Worm (Caenorhabditis elegans): ENCODE measurements around the gene R02D5.1.

ce11 chrV:14504120-14504519 is 3.9 kb upstream of the R02D5.1 start:
- TF ChIP-seq lin-13 (GFP tag; optimal IDR thresholded peaks at IDR 0.05) = no peak
- no peak for TF ChIP-seq ces-1 (GFP tag; optimal IDR thresholded peaks at IDR 0.05)
- no peak for TF ChIP-seq ztf-4 (tag; optimal IDR thresholded peaks at IDR 0.05)
- TF ChIP-seq zag-1 (tag; optimal IDR thresholded peaks at IDR 0.05) = no peak
- TF ChIP-seq nhr-20 (tag; optimal IDR thresholded peaks at IDR 0.05) = no peak
- TF ChIP-seq unc-130 (tag; optimal IDR thresholded peaks at IDR 0.05) = no peak
